Fruit fly (Drosophila melanogaster) whole organism, embryonic: Measurements from ENCODE around the gene CG15629.
A peak's percentile ranks its signal among the peaks of the same experiment; 100 is the strongest.

Experiments used
- Asciz ChIP-seq: fragments of 200-800 bp; sonication (Bioruptor generic); optimal IDR thresholded peaks from 2 replicates; lab custom pipeline; 2017; ENCODE audit warnings: missing biosample characterization, mild to moderate bottlenecking, missing genetic modification characterization, missing genetic modification reagents
- C15 ChIP-seq: fragments of 200-800 bp; sonication (Bioruptor generic); IDR thresholded peaks from 3 replicates; pipeline ENCODE4 v1.3.6; 2022; ENCODE audit warnings: missing biosample characterization, missing genetic modification characterization
- CG10366 ChIP-seq: fragments of 200-800 bp; sonication (Bioruptor generic); IDR thresholded peaks from 2 replicates; pipeline ENCODE4 v1.3.6; 2022; ENCODE audit warnings: missing biosample characterization, missing genetic modification characterization
- CG10543 ChIP-seq: fragments of 200-800 bp; sonication (Bioruptor generic); optimal IDR thresholded peaks from 3 replicates; lab custom pipeline; 2017; ENCODE audit warnings: missing biosample characterization, mild to moderate bottlenecking, missing genetic modification characterization, moderate library complexity
- CG11696 ChIP-seq: fragments of 200-800 bp; sonication (Bioruptor generic); IDR thresholded peaks from 2 replicates; pipeline ENCODE4 v1.3.6; 2022; ENCODE audit warnings: missing biosample characterization, missing genetic modification characterization
- CG12942 ChIP-seq: fragments of 200-800 bp; sonication (Bioruptor generic); optimal IDR thresholded peaks from 3 replicates; lab custom pipeline; 2016; ENCODE audit warnings: missing biosample characterization, missing genetic modification characterization
- CG1603 ChIP-seq: fragments of 200-800 bp; sonication (Bioruptor generic); optimal IDR thresholded peaks from 2 replicates; lab custom pipeline; 2019; ENCODE audit warnings: missing biosample characterization, mild to moderate bottlenecking, missing genetic modification characterization, moderate library complexity
- CG17361 ChIP-seq: fragments of 200-800 bp; sonication (Bioruptor generic); IDR thresholded peaks from 3 replicates; pipeline ENCODE4 v1.3.6; 2022; ENCODE audit warnings: missing biosample characterization, missing genetic modification characterization
- CG18599 ChIP-seq: fragments of 200-800 bp; sonication (Bioruptor generic); optimal IDR thresholded peaks from 3 replicates; lab custom pipeline; 2017; ENCODE audit warnings: missing biosample characterization, missing genetic modification characterization, mild to moderate bottlenecking, moderate library complexity, missing genetic modification reagents
- CG2202 ChIP-seq: fragments of 200-800 bp; sonication (Bioruptor generic); optimal IDR thresholded peaks from 2 replicates; lab custom pipeline; 2018; ENCODE audit warnings: missing biosample characterization, mild to moderate bottlenecking, missing genetic modification characterization
- CG2678 ChIP-seq: fragments of 200-800 bp; sonication (Bioruptor generic); optimal IDR thresholded peaks from 3 replicates; lab custom pipeline; 2019; ENCODE audit warnings: missing biosample characterization, mild to moderate bottlenecking, missing genetic modification characterization, moderate library complexity
- CG34422 ChIP-seq: fragments of 200-800 bp; sonication (Bioruptor generic); IDR thresholded peaks from 3 replicates; pipeline ENCODE4 v1.3.6; 2022; ENCODE audit warnings: missing biosample characterization, missing genetic modification characterization
- CG6272 ChIP-seq: fragments of 200-800 bp; sonication (Bioruptor generic); IDR thresholded peaks from 2 replicates; pipeline ENCODE4 v1.3.6; 2022; ENCODE audit warnings: missing biosample characterization, missing genetic modification characterization
- CG6683 ChIP-seq: fragments of 200-800 bp; sonication (Bioruptor generic); optimal IDR thresholded peaks from 2 replicates; lab custom pipeline; 2017; ENCODE audit warnings: missing biosample characterization, mild to moderate bottlenecking, missing genetic modification characterization, missing genetic modification reagents
- CG6765 ChIP-seq: fragments of 200-800 bp; sonication (Bioruptor generic); optimal IDR thresholded peaks from 3 replicates; lab custom pipeline; 2017; ENCODE audit warnings: missing biosample characterization, mild to moderate bottlenecking, missing genetic modification characterization
- CG7928 ChIP-seq: fragments of 200-800 bp; sonication (Bioruptor generic); optimal IDR thresholded peaks from 2 replicates; lab custom pipeline; 2017; ENCODE audit warnings: missing biosample characterization, mild to moderate bottlenecking, missing genetic modification characterization
- CG8944 ChIP-seq: fragments of 200-800 bp; sonication (Bioruptor generic); optimal IDR thresholded peaks from 3 replicates; lab custom pipeline; 2016; ENCODE audit warnings: missing biosample characterization, missing genetic modification characterization
- CHES-1-like ChIP-seq: fragments of 200-800 bp; sonication (Bioruptor generic); optimal IDR thresholded peaks from 2 replicates; lab custom pipeline; 2016; ENCODE audit warnings: missing biosample characterization, missing genetic modification characterization
- D19B ChIP-seq: fragments of 200-800 bp; sonication (Bioruptor generic); optimal IDR thresholded peaks from 2 replicates; lab custom pipeline; 2017; ENCODE audit warnings: missing biosample characterization, mild to moderate bottlenecking, missing genetic modification characterization
- Doc2 ChIP-seq: fragments of 200-800 bp; sonication (Bioruptor generic); IDR thresholded peaks from 2 replicates; pipeline ENCODE4 v1.3.6; 2022; ENCODE audit warnings: missing biosample characterization, missing genetic modification characterization
- Fer1 ChIP-seq: fragments of 200-800 bp; sonication (Bioruptor generic); optimal IDR thresholded peaks from 2 replicates; lab custom pipeline; 2017; ENCODE audit warnings: missing biosample characterization, mild to moderate bottlenecking, missing genetic modification characterization
- HLH4C ChIP-seq: fragments of 200-800 bp; sonication (Bioruptor generic); IDR thresholded peaks from 3 replicates; pipeline ENCODE4 v1.3.6; 2022; ENCODE audit warnings: missing biosample characterization, missing genetic modification characterization; ENCODE audit not compliant: partially characterized antibody
- HLH54F ChIP-seq: fragments of 200-800 bp; sonication (Bioruptor generic); optimal IDR thresholded peaks from 3 replicates; lab custom pipeline; 2016; ENCODE audit warnings: missing biosample characterization, missing genetic modification characterization
- Hr51 ChIP-seq, 2 experiments: fragments of 200-800 bp; sonication (Bioruptor generic); optimal IDR thresholded peaks; 2 replicates in 1 of 2; 3 replicates in 1 of 2; lab custom pipeline; 2016 to 2018; ENCODE audit warnings: missing biosample characterization in 2 of 2, missing genetic modification characterization in 2 of 2, mild to moderate bottlenecking in 1 of 2, moderate library complexity in 1 of 2
- Jarid2 ChIP-seq: fragments of 200-800 bp; sonication (Bioruptor generic); optimal IDR thresholded peaks from 3 replicates; lab custom pipeline; 2017; ENCODE audit warnings: mild to moderate bottlenecking, missing biosample characterization, missing genetic modification reagents, missing genetic modification characterization
- Meics ChIP-seq: fragments of 200-800 bp; sonication (Bioruptor generic); optimal IDR thresholded peaks from 2 replicates; lab custom pipeline; 2017; ENCODE audit warnings: missing biosample characterization, mild to moderate bottlenecking, missing genetic modification characterization
- Myb ChIP-seq: fragments of 200-800 bp; sonication (Bioruptor generic); optimal IDR thresholded peaks from 2 replicates; lab custom pipeline; 2016; ENCODE audit warnings: missing biosample characterization, missing genetic modification characterization
- Sox102F ChIP-seq: fragments of 200-800 bp; sonication (Bioruptor generic); optimal IDR thresholded peaks from 2 replicates; lab custom pipeline; 2018; ENCODE audit warnings: missing biosample characterization, mild to moderate bottlenecking, missing genetic modification characterization, moderate library complexity
- Sry-β ChIP-seq: fragments of 200-800 bp; sonication (Bioruptor generic); optimal IDR thresholded peaks from 2 replicates; lab custom pipeline; 2018; ENCODE audit warnings: missing biosample characterization, mild to moderate bottlenecking, missing genetic modification characterization, moderate library complexity
- Sry-δ ChIP-seq: fragments of 200-800 bp; sonication (Bioruptor generic); optimal IDR thresholded peaks from 2 replicates; lab custom pipeline; 2016; ENCODE audit warnings: missing biosample characterization, missing genetic modification characterization
- Ssrp ChIP-seq: fragments of 200-800 bp; sonication (Bioruptor generic); optimal IDR thresholded peaks from 2 replicates; lab custom pipeline; 2018; ENCODE audit warnings: missing biosample characterization, mild to moderate bottlenecking, missing genetic modification characterization, moderate library complexity
- Xbp1 ChIP-seq: fragments of 200-800 bp; sonication (Bioruptor generic); optimal IDR thresholded peaks from 3 replicates; lab custom pipeline; 2016; ENCODE audit warnings: missing biosample characterization, mild to moderate bottlenecking, missing genetic modification characterization
- Xrp1 ChIP-seq: fragments of 200-800 bp; sonication (Bioruptor generic); IDR thresholded peaks from 2 replicates; pipeline ENCODE4 v1.3.6; 2022; ENCODE audit warnings: missing biosample characterization, missing genetic modification characterization
- emc ChIP-seq: fragments of 200-800 bp; sonication (Bioruptor generic); optimal IDR thresholded peaks from 2 replicates; lab custom pipeline; 2016; ENCODE audit warnings: missing biosample characterization, missing genetic modification characterization
- gem ChIP-seq: fragments of 200-800 bp; sonication (Bioruptor generic); optimal IDR thresholded peaks from 2 replicates; lab custom pipeline; 2019; ENCODE audit warnings: missing biosample characterization, mild to moderate bottlenecking, missing genetic modification characterization, moderate library complexity
- grn ChIP-seq: fragments of 200-800 bp; sonication (Bioruptor generic); optimal IDR thresholded peaks from 3 replicates; lab custom pipeline; 2017; ENCODE audit warnings: missing biosample characterization, missing genetic modification characterization
- hkb ChIP-seq, 2 experiments: fragments of 200-800 bp in 1 of 2; fragments of >200 bp in 1 of 2; sonication (Bioruptor generic) in 1 of 2; IDR thresholded peaks in 1 of 2; optimal IDR thresholded peaks in 1 of 2; 2 replicates each; pipeline versions ENCODE4 v1.3.6 to Lab custom; 2017 to 2022; ENCODE audit warnings: missing biosample characterization in 1 of 2, missing genetic modification characterization in 1 of 2
- hth ChIP-seq: fragments of >200 bp; optimal IDR thresholded peaks from 2 replicates; lab custom pipeline; 2017; ENCODE audit warnings: inconsistent platforms
- insv ChIP-seq, 2 experiments: fragments of 200-800 bp; sonication (Bioruptor generic); optimal IDR thresholded peaks; 3 replicates each; lab custom pipeline; 2016 to 2018; ENCODE audit warnings: missing biosample characterization in 2 of 2, missing genetic modification characterization in 2 of 2
- kay ChIP-seq: fragments of 200-800 bp; sonication (Bioruptor generic); optimal IDR thresholded peaks from 2 replicates; lab custom pipeline; 2016; ENCODE audit warnings: missing biosample characterization, missing genetic modification characterization
- lilli ChIP-seq: fragments of 200-800 bp; sonication (Bioruptor generic); optimal IDR thresholded peaks from 3 replicates; lab custom pipeline; 2016; ENCODE audit warnings: missing biosample characterization, missing genetic modification characterization
- mirr ChIP-seq: fragments of 200-800 bp; sonication (Bioruptor generic); optimal IDR thresholded peaks from 3 replicates; lab custom pipeline; 2018; ENCODE audit warnings: missing biosample characterization, mild to moderate bottlenecking, missing genetic modification characterization
- nerfin-1 ChIP-seq: fragments of 200-800 bp; sonication (Bioruptor generic); optimal IDR thresholded peaks from 3 replicates; lab custom pipeline; 2019; ENCODE audit warnings: missing biosample characterization, mild to moderate bottlenecking, missing genetic modification characterization, moderate library complexity
- pzg ChIP-seq: fragments of 200-800 bp; sonication (Bioruptor generic); optimal IDR thresholded peaks from 3 replicates; lab custom pipeline; 2018; ENCODE audit warnings: missing biosample characterization, mild to moderate bottlenecking, missing genetic modification characterization, moderate library complexity
- row ChIP-seq: fragments of 200-800 bp; sonication (Bioruptor generic); IDR thresholded peaks from 3 replicates; pipeline ENCODE4 v1.3.6; 2022; ENCODE audit warnings: missing biosample characterization, missing genetic modification characterization
- sens ChIP-seq: fragments of 200-800 bp; sonication (Bioruptor generic); peaks from one replicate; lab custom pipeline; 2016; ENCODE audit warnings: missing biosample characterization, missing genetic modification characterization
- sens-2 ChIP-seq: fragments of 200-800 bp; sonication (Bioruptor generic); IDR thresholded peaks from 2 replicates; pipeline ENCODE4 v1.3.6; 2022; ENCODE audit warnings: missing biosample characterization, missing genetic modification characterization
- twi ChIP-seq: fragments of 200-800 bp; optimal IDR thresholded peaks from 2 replicates; lab custom pipeline; 2019; ENCODE audit warnings: missing biosample characterization, mild to moderate bottlenecking, missing genetic modification characterization, moderate library complexity
- vvl ChIP-seq: fragments of 200-800 bp; sonication (Bioruptor generic); IDR thresholded peaks from 2 replicates; pipeline ENCODE4 v1.3.6; 2022; ENCODE audit warnings: missing biosample characterization, missing genetic modification characterization
- wdn ChIP-seq: fragments of 200-800 bp; sonication (Bioruptor generic); IDR thresholded peaks from 2 replicates; pipeline ENCODE4 v1.3.6; 2022; ENCODE audit warnings: missing biosample characterization, missing genetic modification characterization
- wor ChIP-seq: fragments of 200-800 bp; sonication (Bioruptor generic); IDR thresholded peaks from 2 replicates; pipeline ENCODE4 v1.3.6; 2022; ENCODE audit warnings: missing biosample characterization, missing genetic modification characterization

Gene CG15629

DNA sequence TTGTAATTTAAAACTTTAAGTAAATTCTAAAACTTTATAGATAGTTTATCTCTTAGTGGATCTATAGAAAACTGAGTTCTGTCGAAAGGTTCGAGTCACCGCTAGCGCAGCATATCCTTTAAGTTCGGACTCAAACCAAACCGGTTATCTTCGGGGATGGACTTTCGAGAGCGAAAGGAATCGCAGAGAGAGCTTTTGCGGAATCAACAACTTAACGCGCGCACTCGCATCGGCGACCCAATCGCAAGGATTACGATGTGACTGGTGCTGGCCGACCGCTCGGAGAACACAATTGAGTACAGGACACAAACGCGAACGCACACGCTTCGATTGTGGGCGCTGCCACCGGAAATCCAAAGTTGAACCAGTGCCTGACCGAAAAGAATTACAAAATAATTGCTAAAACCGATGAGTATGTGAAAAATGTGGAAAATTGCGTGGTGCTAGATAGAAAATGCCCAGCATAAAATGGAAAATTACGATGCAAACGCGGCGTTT, 39.8 kb downstream of the CG15629 start, which contains the start of gene smog (continued):
- TF ChIP-seq wdn (GFP tag; lab: Robert Waterston, UW): no peak
- TF ChIP-seq CG1603 (tag; lab: Kevin White, UChicago): no peak
- TF ChIP-seq CG2202 (tag; lab: Kevin White, UChicago): no peak
- no peak for TF ChIP-seq vvl (GFP tag; lab: Robert Waterston, UW)
- TF ChIP-seq insv (GFP tag; optimal IDR thresholded peaks at IDR 0.05; lab: Kevin White, UChicago): no peak
- no peak for TF ChIP-seq CG6272
- no peak for TF ChIP-seq Sry-β (GFP tag; lab: Kevin White, UChicago)
- TF ChIP-seq Ssrp (tag; lab: Kevin White, UChicago): no peak
- no peak for TF ChIP-seq row (GFP tag; lab: Robert Waterston, UW)
- TF ChIP-seq grn (GFP tag; lab: Kevin White, UChicago): peak; percentile 51
- TF ChIP-seq wor: no peak
- no peak for TF ChIP-seq hkb (optimal IDR thresholded peaks at IDR 0.05; lab: Kevin White, UChicago)
- TF ChIP-seq hkb (GFP tag; IDR thresholded peaks at IDR 0.05; lab: Robert Waterston, UW): no peak
- TF ChIP-seq hth (lab: Kevin White, UChicago): no peak
- TF ChIP-seq kay (GFP tag; lab: Kevin White, UChicago): no peak
- no peak for TF ChIP-seq CG11696 (GFP tag; lab: Robert Waterston, UW)
- no peak for TF ChIP-seq Sry-δ (GFP tag; lab: Kevin White, UChicago)
- peak; percentile 10 for TF ChIP-seq Jarid2 (GFP tag; lab: Kevin White, UChicago)
- peak; percentile 15 for TF ChIP-seq pzg
- TF ChIP-seq CHES-1-like (GFP tag; lab: Kevin White, UChicago): no peak
- TF ChIP-seq CG6765 (GFP tag; lab: Kevin White, UChicago): no peak
- TF ChIP-seq mirr (GFP tag; lab: Kevin White, UChicago): no peak
- no peak for TF ChIP-seq CG8944 (GFP tag; lab: Kevin White, UChicago)
- no peak for TF ChIP-seq D19B (GFP tag; lab: Kevin White, UChicago)
- no peak for TF ChIP-seq CG34422 (GFP tag; lab: Robert Waterston, UW)
- no peak for TF ChIP-seq Meics (GFP tag; lab: Kevin White, UChicago)
- no peak for TF ChIP-seq HLH4C (GFP tag; lab: Robert Waterston, UW)
- TF ChIP-seq CG10543 (GFP tag; lab: Kevin White, UChicago): no peak
- no peak for TF ChIP-seq sens (GFP tag; lab: Kevin White, UChicago)
- no peak for TF ChIP-seq sens-2 (GFP tag; lab: Robert Waterston, UW)
- no peak for TF ChIP-seq C15 (GFP tag; lab: Robert Waterston, UW)
- TF ChIP-seq Doc2: no peak
- no peak for TF ChIP-seq emc (GFP tag; lab: Kevin White, UChicago)
- no peak for TF ChIP-seq CG6683 (GFP tag; lab: Kevin White, UChicago)
- no peak for TF ChIP-seq CG12942 (GFP tag; lab: Kevin White, UChicago)
- no peak for TF ChIP-seq HLH54F (GFP tag; lab: Kevin White, UChicago)

DNA sequence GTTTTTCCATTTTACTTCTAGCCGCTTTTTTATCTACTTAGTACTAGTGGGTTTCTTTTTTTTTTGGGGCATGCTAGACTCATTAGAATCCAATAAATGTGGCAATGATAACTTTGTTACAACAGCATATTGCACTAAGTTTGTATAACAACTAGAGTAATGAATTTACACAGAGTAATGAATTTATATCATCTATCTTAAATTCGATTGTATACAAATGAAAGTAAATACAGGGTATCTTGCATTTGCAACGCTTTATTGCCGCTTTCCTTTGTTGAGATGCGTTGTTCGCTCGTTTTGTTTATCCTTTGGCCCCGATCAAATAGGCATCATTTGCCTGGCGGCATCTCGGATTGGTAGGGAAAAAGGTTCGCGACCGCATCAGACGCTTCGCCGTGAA, 42.0 kb downstream of the CG15629 start:
- TF ChIP-seq CG17361 (GFP tag; lab: Robert Waterston, UW) (no peak), gem (peak; percentile 33), Xrp1 (GFP tag; lab: Robert Waterston, UW) (peak; percentile 17; the same call in 1 of the 2 replicates), CG8944 (GFP tag; lab: Kevin White, UChicago) (no peak), Xbp1 (peak; percentile 24), Sox102F (GFP tag; lab: Kevin White, UChicago) (peak; percentile 43), Myb (GFP tag; lab: Kevin White, UChicago) (peak; percentile 10), Hr51 (GFP tag; optimal IDR thresholded peaks at IDR 0.05; lab: Kevin White, UChicago) (peak in 1 of 2 experiments; percentile 23), CG10366 (GFP tag; lab: Robert Waterston, UW) (no peak), twi (tag; lab: Kevin White, UChicago) (no peak), Asciz (no peak), CG2678 (tag; lab: Kevin White, UChicago) (peak; percentile 31), nerfin-1 (tag; lab: Kevin White, UChicago) (no peak), Fer1 (GFP tag; lab: Kevin White, UChicago) (peak; percentile 4), CG18599 (GFP tag; lab: Kevin White, UChicago) (peak; percentile 46), lilli (GFP tag; lab: Kevin White, UChicago) (peak; percentile 18), CG7928 (GFP tag; lab: Kevin White, UChicago) (no peak), HLH4C (GFP tag; lab: Robert Waterston, UW) (no peak)
